Fruit fly (Drosophila melanogaster): ENCODE measurements around the gene stai.

The stai gene

dm6 chr2L:6124815-6125214, 24.6 kb downstream of the stai start, which contains the start of gene Arpc4:
Gene Arpc4 (plus strand): TSS chr2L:6125132.
- peak; percentile 79 for TF ChIP-seq CG4496 (GFP tag; IDR thresholded peaks at IDR 0.05)
- TF ChIP-seq Pif1B (GFP tag; optimal IDR thresholded peaks at IDR 0.05): no peak
- peak; percentile 54 for TF ChIP-seq CG15710 (tag; optimal IDR thresholded peaks at IDR 0.05)
- peak; percentile 41 for TF ChIP-seq CG34367 (tag; optimal IDR thresholded peaks at IDR 0.05)
- peak; percentile 60 for TF ChIP-seq CG17806 (tag; optimal IDR thresholded peaks at IDR 0.05)
- no peak for TF ChIP-seq CG13204 (GFP tag; optimal IDR thresholded peaks at IDR 0.05)
- TF ChIP-seq Snoo (tag; optimal IDR thresholded peaks at IDR 0.05): no peak
- TF ChIP-seq CG8301 (tag; optimal IDR thresholded peaks at IDR 0.05): no peak
- no peak for TF ChIP-seq CG12605 (GFP tag; IDR thresholded peaks at IDR 0.05)
- no peak for TF ChIP-seq CG14655 (GFP tag; optimal IDR thresholded peaks at IDR 0.05)
- TF ChIP-seq rn (GFP tag; IDR thresholded peaks at IDR 0.05): no peak
- peak; percentile 45 for TF ChIP-seq CG9948 (tag; optimal IDR thresholded peaks at IDR 0.05)
- no peak for TF ChIP-seq gl (tag; optimal IDR thresholded peaks at IDR 0.05)
- TF ChIP-seq CG8159 (tag; optimal IDR thresholded peaks at IDR 0.05): peak; percentile 59
- TF ChIP-seq CG32121 (GFP tag; IDR thresholded peaks at IDR 0.05): peak; percentile 38; the same call in 1 of the 2 replicates
- peak; percentile 82 for TF ChIP-seq D1 (tag; optimal IDR thresholded peaks at IDR 0.05)
- TF ChIP-seq Pif1A (GFP tag; optimal IDR thresholded peaks at IDR 0.05): no peak
- no peak for TF ChIP-seq CG10348 (GFP tag; IDR thresholded peaks at IDR 0.05)
- no peak for TF ChIP-seq fd96Ca (GFP tag; IDR thresholded peaks at IDR 0.05)
- TF ChIP-seq Ets98B (GFP tag; IDR thresholded peaks at IDR 0.05): no peak; the same call in 1 of the 2 replicates
- TF ChIP-seq EcR (GFP tag; optimal IDR thresholded peaks at IDR 0.05): no peak

dm6 chr2L:6127478-6127877, 27.3 kb downstream of the stai start, which contains the start of gene WDR79:
Gene WDR79 (minus strand): TSS chr2L:6127775.
- TF ChIP-seq D1 (tag; optimal IDR thresholded peaks at IDR 0.05) (no peak), CG8301 (tag; optimal IDR thresholded peaks at IDR 0.05) (no peak), CG9948 (tag; optimal IDR thresholded peaks at IDR 0.05) (no peak), CG12605 (GFP tag; IDR thresholded peaks at IDR 0.05) (no peak), Ets98B (GFP tag; IDR thresholded peaks at IDR 0.05) (no peak), CG10348 (GFP tag; IDR thresholded peaks at IDR 0.05) (no peak), CG13204 (GFP tag; optimal IDR thresholded peaks at IDR 0.05) (no peak), gl (tag; optimal IDR thresholded peaks at IDR 0.05) (no peak), rn (GFP tag; IDR thresholded peaks at IDR 0.05) (no peak)

dm6 chr2L:6130522-6131073, 30.4 kb downstream of the stai start, which contains the start of the genes B9d2, tctn and CG9222:
Gene B9d2 (minus strand): TSS chr2L:6130651.
Gene tctn (minus strand): TSS chr2L:6130651.
Gene CG9222 (plus strand): TSS chr2L:6131023.
- TF ChIP-seq CG17806 (tag; optimal IDR thresholded peaks at IDR 0.05): no peak
- TF ChIP-seq CG8301 (tag; optimal IDR thresholded peaks at IDR 0.05): no peak
- TF ChIP-seq CG10348 (GFP tag; IDR thresholded peaks at IDR 0.05): no peak
- no peak for TF ChIP-seq CG4496 (GFP tag; IDR thresholded peaks at IDR 0.05)
- no peak for TF ChIP-seq CG34367 (tag; optimal IDR thresholded peaks at IDR 0.05)
- TF ChIP-seq CG8159 (tag; optimal IDR thresholded peaks at IDR 0.05): no peak
- TF ChIP-seq CG32121 (GFP tag; IDR thresholded peaks at IDR 0.05): no peak
- no peak for TF ChIP-seq rn (GFP tag; IDR thresholded peaks at IDR 0.05)
- no peak for TF ChIP-seq CG14655 (GFP tag; optimal IDR thresholded peaks at IDR 0.05)
- no peak for TF ChIP-seq CG15710 (tag; optimal IDR thresholded peaks at IDR 0.05)
- TF ChIP-seq CG12605 (GFP tag; IDR thresholded peaks at IDR 0.05): no peak
- TF ChIP-seq Pif1A (GFP tag; optimal IDR thresholded peaks at IDR 0.05): no peak
- TF ChIP-seq Snoo (tag; optimal IDR thresholded peaks at IDR 0.05): no peak
- no peak for TF ChIP-seq Pif1B (GFP tag; optimal IDR thresholded peaks at IDR 0.05)

dm6 chr2L:6139082-6139481, 38.9 kb downstream of the stai start, which contains the start of gene CG13991:
Gene CG13991 (plus strand): TSS chr2L:6139382.
- no peak for TF ChIP-seq Ets98B (GFP tag; IDR thresholded peaks at IDR 0.05)
- TF ChIP-seq gl (tag; optimal IDR thresholded peaks at IDR 0.05): no peak
- TF ChIP-seq Pif1B (GFP tag; optimal IDR thresholded peaks at IDR 0.05): no peak
- TF ChIP-seq fd96Ca (GFP tag; IDR thresholded peaks at IDR 0.05): no peak
- no peak for TF ChIP-seq CG34367 (tag; optimal IDR thresholded peaks at IDR 0.05)
- no peak for TF ChIP-seq EcR (GFP tag; optimal IDR thresholded peaks at IDR 0.05)
- TF ChIP-seq CG4496 (GFP tag; IDR thresholded peaks at IDR 0.05): no peak
- no peak for TF ChIP-seq rn (GFP tag; IDR thresholded peaks at IDR 0.05)
- TF ChIP-seq CG10348 (GFP tag; IDR thresholded peaks at IDR 0.05): no peak

dm6 chr2L:6151669-6152068, 51.5 kb downstream of the stai start, which contains the start of gene Muc26B:
Gene Muc26B (plus strand): TSS chr2L:6151969.
- TF ChIP-seq rn (GFP tag; IDR thresholded peaks at IDR 0.05) (no peak), Pif1B (GFP tag; optimal IDR thresholded peaks at IDR 0.05) (no peak), CG10348 (GFP tag; IDR thresholded peaks at IDR 0.05) (no peak), fd96Ca (GFP tag; IDR thresholded peaks at IDR 0.05) (no peak), Ets98B (GFP tag; IDR thresholded peaks at IDR 0.05) (no peak), CG8159 (tag; optimal IDR thresholded peaks at IDR 0.05) (no peak)

dm6 chr2L:6155041-6155440, 54.9 kb downstream of the stai start, which contains the start of gene CG31639:
Gene CG31639 (minus strand): TSS chr2L:6155141.
- TF ChIP-seq Snoo (tag; optimal IDR thresholded peaks at IDR 0.05) (no peak), CG17806 (tag; optimal IDR thresholded peaks at IDR 0.05) (no peak), CG32121 (GFP tag; IDR thresholded peaks at IDR 0.05) (no peak), EcR (GFP tag; optimal IDR thresholded peaks at IDR 0.05) (no peak), rn (GFP tag; IDR thresholded peaks at IDR 0.05) (no peak), CG34367 (tag; optimal IDR thresholded peaks at IDR 0.05) (no peak), D1 (tag; optimal IDR thresholded peaks at IDR 0.05) (no peak), Pif1A (GFP tag; optimal IDR thresholded peaks at IDR 0.05) (no peak), CG4496 (GFP tag; IDR thresholded peaks at IDR 0.05) (no peak)
